Worm (Caenorhabditis elegans): ENCODE results near the gene npr-6.

The npr-6 gene

DNA sequence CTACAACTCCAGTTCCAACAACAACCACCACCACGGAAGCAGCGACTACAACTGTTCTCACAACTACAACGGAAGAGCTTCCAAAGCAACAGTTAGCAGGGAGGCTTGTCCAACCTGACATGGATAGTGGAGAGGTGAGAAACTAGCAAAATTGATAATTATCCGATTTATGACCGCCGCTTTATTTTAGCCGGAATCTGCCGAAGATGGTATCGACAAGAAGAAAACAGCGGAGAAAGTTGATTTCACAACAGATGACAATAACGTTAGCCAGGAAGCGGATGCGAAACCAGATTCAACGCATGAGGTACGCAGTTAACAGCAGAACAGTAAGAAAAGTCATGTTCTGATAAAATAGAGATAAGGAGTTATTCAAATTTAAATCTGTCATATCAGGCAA, 32.9 kb upstream of the npr-6 start:
- TF ChIP-seq elt-1 (tag; optimal IDR thresholded peaks at IDR 0.05; ENCODE audit: borderline replicate concordance, insufficient read depth) (peak; percentile 27), mab-5 (tag; optimal IDR thresholded peaks at IDR 0.05) (no peak), zip-8 (tag; optimal IDR thresholded peaks at IDR 0.05) (no peak), elt-3 (tag; optimal IDR thresholded peaks at IDR 0.05) (no peak), tbx-8 (GFP tag; optimal IDR thresholded peaks at IDR 0.05) (no peak), bed-3 (GFP tag; optimal IDR thresholded peaks at IDR 0.05) (no peak), ham-2 (GFP tag; optimal IDR thresholded peaks at IDR 0.05) (peak; percentile 39), blmp-1 (tag; optimal IDR thresholded peaks at IDR 0.05) (no peak), unc-62 (GFP tag; optimal IDR thresholded peaks at IDR 0.05) (no peak), nhr-237 (tag; optimal IDR thresholded peaks at IDR 0.05) (no peak)

DNA sequence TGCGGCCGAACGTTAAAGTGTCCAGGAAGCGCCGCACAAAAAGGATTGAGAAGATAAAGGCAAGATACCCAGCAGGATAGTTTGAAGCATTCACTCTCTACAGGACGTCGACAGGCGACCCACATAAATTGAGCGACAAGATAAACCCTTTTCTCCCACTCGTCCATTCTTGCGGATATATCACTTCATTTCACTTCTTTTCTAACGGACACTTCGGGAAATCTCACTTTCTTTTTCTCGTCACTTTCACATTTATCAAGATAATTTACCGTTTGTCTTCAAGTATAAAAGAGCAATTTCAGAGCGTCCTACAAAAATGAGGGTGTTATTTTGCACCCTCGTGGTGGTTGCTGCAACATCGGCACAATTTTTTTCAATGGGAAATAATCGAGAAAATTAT, 32.0 kb upstream of the npr-6 start, which contains the start of gene R07E3.6:
R07E3.6 (plus strand) TSS at position 158 of the 400 bp plus-strand sequence.
- TF ChIP-seq snpc-4 (tag; optimal IDR thresholded peaks at IDR 0.05) (no peak), nhr-237 (tag; optimal IDR thresholded peaks at IDR 0.05) (no peak), lsy-2 (tag; optimal IDR thresholded peaks at IDR 0.05) (no peak), sem-2 (GFP tag; optimal IDR thresholded peaks at IDR 0.05) (no peak), unc-120 (tag; optimal IDR thresholded peaks at IDR 0.05; ENCODE audit: poor library complexity, severe bottlenecking) (no peak), lin-13 (tag; optimal IDR thresholded peaks at IDR 0.05) (no peak), ham-2 (GFP tag; optimal IDR thresholded peaks at IDR 0.05) (no peak), hlh-1 (tag; optimal IDR thresholded peaks at IDR 0.05) (no peak), elt-1 (tag; optimal IDR thresholded peaks at IDR 0.05; ENCODE audit: borderline replicate concordance, insufficient read depth) (peak; percentile 27), blmp-1 (tag; optimal IDR thresholded peaks at IDR 0.05) (peak; percentile 88), pha-4 (tag; optimal IDR thresholded peaks at IDR 0.05) (no peak), unc-62 (GFP tag; optimal IDR thresholded peaks at IDR 0.05) (peak; percentile 54), mab-5 (tag; optimal IDR thresholded peaks at IDR 0.05) (no peak), zip-8 (tag; optimal IDR thresholded peaks at IDR 0.05) (no peak)

DNA sequence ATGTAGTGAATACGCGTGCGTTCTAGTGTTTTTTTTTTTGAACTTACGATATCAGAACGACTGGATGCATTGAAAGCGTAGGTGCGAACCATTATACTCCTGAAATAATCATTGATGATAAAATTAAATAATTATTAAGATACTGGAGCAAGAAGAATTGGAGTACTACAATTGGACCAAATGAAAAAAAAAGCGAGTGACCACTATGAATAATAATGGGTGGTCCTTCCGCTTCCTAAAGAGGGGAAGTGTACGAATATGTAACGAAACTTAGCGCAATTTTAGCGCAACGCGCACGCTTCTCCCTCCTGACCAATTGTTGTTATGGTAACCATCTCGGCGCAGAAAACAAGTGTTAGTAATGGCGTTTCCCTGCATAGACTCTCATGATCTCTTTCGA, 30.4 kb upstream of the npr-6 start, which contains the start of gene F41E7.9:
F41E7.9 (minus strand) TSS at position 101 of the 400 bp plus-strand sequence.
- no peak for TF ChIP-seq M03D4.4 (tag; optimal IDR thresholded peaks at IDR 0.05)
- no peak for TF ChIP-seq bed-3 (GFP tag; optimal IDR thresholded peaks at IDR 0.05)
- TF ChIP-seq pha-4 (tag; optimal IDR thresholded peaks at IDR 0.05), result no peak
- TF ChIP-seq mep-1 (tag; optimal IDR thresholded peaks at IDR 0.05), result no peak
- no peak for TF ChIP-seq nhr-76 (tag; optimal IDR thresholded peaks at IDR 0.05)
- TF ChIP-seq sptf-1 (tag; optimal IDR thresholded peaks at IDR 0.05), result no peak
- TF ChIP-seq ham-2 (GFP tag; optimal IDR thresholded peaks at IDR 0.05), result no peak
- no peak for TF ChIP-seq unc-120 (tag; optimal IDR thresholded peaks at IDR 0.05; ENCODE audit: poor library complexity, severe bottlenecking)
- TF ChIP-seq nhr-28 (tag; optimal IDR thresholded peaks at IDR 0.05), result no peak
- no peak for TF ChIP-seq zip-8 (tag; optimal IDR thresholded peaks at IDR 0.05)
- no peak for TF ChIP-seq ceh-43 (GFP tag; optimal IDR thresholded peaks at IDR 0.05)
- TF ChIP-seq ceh-83 (GFP tag; optimal IDR thresholded peaks at IDR 0.05), result no peak
- TF ChIP-seq mls-2 (tag; optimal IDR thresholded peaks at IDR 0.05), result no peak
- TF ChIP-seq lsy-2 (tag; optimal IDR thresholded peaks at IDR 0.05), result no peak
- TF ChIP-seq drap-1 (GFP tag; optimal IDR thresholded peaks at IDR 0.05), result no peak
- no peak for TF ChIP-seq blmp-1 (tag; optimal IDR thresholded peaks at IDR 0.05)
- no peak for TF ChIP-seq unc-62 (GFP tag; optimal IDR thresholded peaks at IDR 0.05)

DNA sequence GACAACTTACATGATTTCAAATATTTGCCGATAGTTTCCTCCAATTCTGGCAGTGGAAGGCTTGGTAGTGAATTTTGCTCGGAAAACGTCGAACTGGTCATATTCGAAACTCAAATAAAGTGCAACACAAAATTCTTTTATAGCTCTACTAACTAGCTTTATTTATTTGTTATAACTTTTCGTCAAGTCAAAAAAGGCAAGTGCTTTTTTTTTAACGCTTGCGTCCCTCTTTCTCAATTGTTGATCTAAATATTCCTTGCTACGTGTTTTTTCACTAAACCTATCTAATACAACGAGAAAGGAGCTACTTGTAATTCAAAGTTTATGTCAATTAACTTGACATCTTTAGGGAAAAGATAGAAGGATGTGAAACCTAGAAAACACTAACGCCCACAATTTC, 24.8 kb upstream of the npr-6 start, which contains the start of gene F41E7.6:
F41E7.6 (minus strand) TSS at position 101 of the 400 bp plus-strand sequence.
- TF ChIP-seq sptf-1 (tag; optimal IDR thresholded peaks at IDR 0.05) (no peak), unc-62 (GFP tag; optimal IDR thresholded peaks at IDR 0.05) (no peak), unc-39 (tag; optimal IDR thresholded peaks at IDR 0.05) (no peak)

DNA sequence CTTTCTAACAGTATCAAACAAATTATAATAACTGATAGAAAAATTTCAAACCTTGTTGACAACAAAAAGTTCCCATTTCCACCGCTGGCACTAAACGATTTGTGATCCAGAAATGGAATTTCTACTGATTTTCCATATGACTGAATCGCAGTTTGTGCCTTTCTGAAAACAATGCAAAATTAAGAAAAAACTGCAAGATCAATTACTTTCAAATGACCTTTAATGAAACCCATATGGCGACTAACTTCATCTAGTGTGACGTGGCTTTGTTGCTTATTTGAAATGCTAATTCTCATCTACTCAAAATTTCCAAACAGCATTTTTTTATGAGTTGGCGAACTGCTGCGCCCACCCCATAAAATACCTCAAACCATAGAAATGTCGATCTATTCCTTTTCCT, 22.0 kb upstream of the npr-6 start, which contains the start of gene F41E7.7:
F41E7.7 (plus strand) TSS at position 301 of the 400 bp plus-strand sequence.
- TF ChIP-seq sem-2 (GFP tag; optimal IDR thresholded peaks at IDR 0.05) (no peak), mab-5 (tag; optimal IDR thresholded peaks at IDR 0.05) (no peak), nhr-12 (tag; optimal IDR thresholded peaks at IDR 0.05) (no peak), ces-1 (GFP tag; optimal IDR thresholded peaks at IDR 0.05) (no peak), sptf-1 (tag; optimal IDR thresholded peaks at IDR 0.05) (no peak), nhr-76 (tag; optimal IDR thresholded peaks at IDR 0.05) (no peak), nhr-2 (tag; optimal IDR thresholded peaks at IDR 0.05) (no peak), mep-1 (tag; optimal IDR thresholded peaks at IDR 0.05) (no peak), nhr-28 (tag; optimal IDR thresholded peaks at IDR 0.05) (no peak), elt-1 (tag; optimal IDR thresholded peaks at IDR 0.05; ENCODE audit: borderline replicate concordance, insufficient read depth) (no peak), nhr-237 (tag; optimal IDR thresholded peaks at IDR 0.05) (no peak), drap-1 (GFP tag; optimal IDR thresholded peaks at IDR 0.05) (no peak), bed-3 (GFP tag; optimal IDR thresholded peaks at IDR 0.05) (no peak), cnd-1 (tag; optimal IDR thresholded peaks at IDR 0.05) (no peak)
